Worm (Caenorhabditis elegans): ENCODE measurements around the gene rif-1.2.

DNA sequence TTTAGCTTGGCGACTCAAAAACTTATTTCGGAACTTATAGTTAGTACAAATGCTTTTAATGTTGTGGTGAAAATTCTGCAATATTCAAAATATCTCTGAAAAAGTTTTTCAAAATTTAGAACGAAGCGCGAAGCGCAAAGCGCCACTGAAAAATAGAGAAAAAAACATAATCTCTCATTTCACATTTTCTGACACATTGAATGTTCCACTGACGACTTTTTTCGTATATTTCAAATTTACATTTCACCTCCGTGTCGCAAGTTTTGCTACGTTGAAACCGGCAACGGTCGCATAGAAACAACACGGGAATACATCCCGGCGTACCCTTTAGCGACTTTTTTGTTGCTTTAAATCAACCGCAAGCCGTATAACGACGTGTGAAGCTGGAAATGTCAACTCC is 22.9 kb downstream of the rif-1.2 start, which contains the start of gene F42F12.14:
- TF ChIP-seq B0310.2 (tag; optimal IDR thresholded peaks at IDR 0.05) (no peak), pes-1 (GFP tag; IDR thresholded peaks at IDR 0.05) (no peak), aly-1 (tag; optimal IDR thresholded peaks at IDR 0.05) (no peak), F13C5.2 (tag; optimal IDR thresholded peaks at IDR 0.05) (no peak), tbx-37 (GFP tag; conservative IDR thresholded peaks at IDR 0.05) (no peak), hnd-1 (tag; optimal IDR thresholded peaks at IDR 0.05) (no peak), ama-1 (optimal IDR thresholded peaks at IDR 0.05) (no peak), sea-1 (GFP tag; conservative IDR thresholded peaks at IDR 0.05) (no peak), flt-1 (GFP tag; IDR thresholded peaks at IDR 0.05) (no peak), tbx-11 (GFP tag; IDR thresholded peaks at IDR 0.05) (no peak)
